Fruit fly (Drosophila melanogaster): Measurements from ENCODE around the gene nis.

nis gene

dm6 chr2L:1611122-1611521, 24.2 kb upstream of the nis start, which contains the start of the genes Rab3GAP1 and CG14352 (continued):
- no peak for TF ChIP-seq lov (optimal IDR thresholded peaks at IDR 0.05)
- 0 out of 3 replicates have a peak, but pooled peaks have one; percentile 28 for TF ChIP-seq lov (GFP tag; IDR thresholded peaks at IDR 0.05)
- TF ChIP-seq chn (GFP tag; optimal IDR thresholded peaks at IDR 0.05) = peak; percentile 89
- TF ChIP-seq Mes4 (GFP tag; optimal IDR thresholded peaks at IDR 0.05) = peak; percentile 73
- peak; percentile 70; the same call in 1 of the 2 replicates for TF ChIP-seq CG10959 (GFP tag; IDR thresholded peaks at IDR 0.05)
- TF ChIP-seq E2f1 (GFP tag; IDR thresholded peaks at IDR 0.05) = peak; percentile 81
- 0 out of 2 replicates have a peak, but pooled peaks have one; percentile 27 for TF ChIP-seq Doc2 (GFP tag; IDR thresholded peaks at IDR 0.05)
- TF ChIP-seq Elba2 (GFP tag; optimal IDR thresholded peaks at IDR 0.05) = peak; percentile 52
- peak; percentile 79 for TF ChIP-seq tgo (GFP tag; IDR thresholded peaks at IDR 0.05)
- TF ChIP-seq fd96Cb (tag; optimal IDR thresholded peaks at IDR 0.05) = peak; percentile 84
- peak; percentile 71; the same call in 2 of the 3 replicates for TF ChIP-seq croc (GFP tag; conservative IDR thresholded peaks at IDR 0.05)
- no peak for TF ChIP-seq Lpt (GFP tag; optimal IDR thresholded peaks at IDR 0.05)
- no peak for TF ChIP-seq sc (optimal IDR thresholded peaks at IDR 0.05)
- peak; percentile 63 for TF ChIP-seq sc (GFP tag; optimal IDR thresholded peaks at IDR 0.05)
- TF ChIP-seq Aef1 (GFP tag; IDR thresholded peaks at IDR 0.05) = peak; percentile 86
- peak; percentile 82 for TF ChIP-seq CG9876 (GFP tag; optimal IDR thresholded peaks at IDR 0.05)
- peak; percentile 78 for TF ChIP-seq ab (GFP tag; optimal IDR thresholded peaks at IDR 0.05)
- peak; percentile 71 for TF ChIP-seq CG10147 (GFP tag; optimal IDR thresholded peaks at IDR 0.05)
- TF ChIP-seq CG31441 (GFP tag; IDR thresholded peaks at IDR 0.05) = peak; percentile 82; the same call in 1 of the 2 replicates
- peak; percentile 74 for TF ChIP-seq CG33557 (GFP tag; optimal IDR thresholded peaks at IDR 0.05)
- no peak for TF ChIP-seq D (optimal IDR thresholded peaks at IDR 0.05)
- no peak for TF ChIP-seq D (GFP tag; optimal IDR thresholded peaks at IDR 0.05)
- peak; percentile 87 for TF ChIP-seq cato (GFP tag; optimal IDR thresholded peaks at IDR 0.05; ENCODE audit: borderline replicate concordance)
- peak; percentile 80 for TF ChIP-seq CG10462 (GFP tag; optimal IDR thresholded peaks at IDR 0.05)
- TF ChIP-seq CG13424 (tag; optimal IDR thresholded peaks at IDR 0.05) = peak; percentile 90
- peak; percentile 14 for TF ChIP-seq BtbVII (GFP tag; optimal IDR thresholded peaks at IDR 0.05)
- no peak for TF ChIP-seq odd (GFP tag; optimal IDR thresholded peaks at IDR 0.05)
- no peak for TF ChIP-seq Kr (GFP tag; optimal IDR thresholded peaks at IDR 0.05)
- TF ChIP-seq CG6254 (GFP tag; optimal IDR thresholded peaks at IDR 0.05) = no peak
- TF ChIP-seq emc (GFP tag; optimal IDR thresholded peaks at IDR 0.05) = peak; percentile 72
- TF ChIP-seq wdn (GFP tag; IDR thresholded peaks at IDR 0.05) = peak; percentile 52; the same call in 1 of the 2 replicates
- peak; percentile 54 for TF ChIP-seq jing (GFP tag; optimal IDR thresholded peaks at IDR 0.05)
- TF ChIP-seq CG12236 (GFP tag; optimal IDR thresholded peaks at IDR 0.05) = peak; percentile 65
- peak; percentile 86 for TF ChIP-seq mam (GFP tag; optimal IDR thresholded peaks at IDR 0.05)
- peak; percentile 68 for TF ChIP-seq CG13287 (GFP tag; IDR thresholded peaks at IDR 0.05; ENCODE audit: partially characterized antibody)
- peak; percentile 64 for TF ChIP-seq Optix (GFP tag; IDR thresholded peaks at IDR 0.05)
- TF ChIP-seq dysf (GFP tag; IDR thresholded peaks at IDR 0.05) = peak; percentile 88
- no peak for TF ChIP-seq yki (optimal IDR thresholded peaks at IDR 0.05)
- peak; percentile 68 for TF ChIP-seq Atf-2 (GFP tag; optimal IDR thresholded peaks at IDR 0.05)
- no peak for TF ChIP-seq CG5953 (GFP tag; IDR thresholded peaks at IDR 0.05)
- no peak for TF ChIP-seq Vsx1 (GFP tag; optimal IDR thresholded peaks at IDR 0.05)
- peak; percentile 84 for TF ChIP-seq CG30431 (GFP tag; optimal IDR thresholded peaks at IDR 0.05)
- peak; percentile 79 for TF ChIP-seq CG10366 (GFP tag; IDR thresholded peaks at IDR 0.05)
- TF ChIP-seq ham (GFP tag; IDR thresholded peaks at IDR 0.05) = 0 out of 2 replicates have a peak, but pooled peaks have one; percentile 16
- TF ChIP-seq Hr78 (GFP tag; optimal IDR thresholded peaks at IDR 0.05) = no peak
- TF ChIP-seq da (GFP tag; optimal IDR thresholded peaks at IDR 0.05) = peak; percentile 67
- no peak for TF ChIP-seq h (optimal IDR thresholded peaks at IDR 0.05)
- TF ChIP-seq Lim3 (GFP tag; IDR thresholded peaks at IDR 0.05) = no peak; the same call in 1 of the 2 replicates
- TF ChIP-seq tap (tag; optimal IDR thresholded peaks at IDR 0.05) = peak; percentile 61
- peak; percentile 56 for TF ChIP-seq HmgD (GFP tag; optimal IDR thresholded peaks at IDR 0.05)
- peak in 1 of 3 experiments; percentile 85 for TF ChIP-seq lola (GFP tag; optimal IDR thresholded peaks at IDR 0.05)
- peak; percentile 3 for TF ChIP-seq CG4707 (GFP tag; optimal IDR thresholded peaks at IDR 0.05)
